Worm (Caenorhabditis elegans): Measurements from ENCODE around the gene K08F4.3.

Gene K08F4.3

DNA sequence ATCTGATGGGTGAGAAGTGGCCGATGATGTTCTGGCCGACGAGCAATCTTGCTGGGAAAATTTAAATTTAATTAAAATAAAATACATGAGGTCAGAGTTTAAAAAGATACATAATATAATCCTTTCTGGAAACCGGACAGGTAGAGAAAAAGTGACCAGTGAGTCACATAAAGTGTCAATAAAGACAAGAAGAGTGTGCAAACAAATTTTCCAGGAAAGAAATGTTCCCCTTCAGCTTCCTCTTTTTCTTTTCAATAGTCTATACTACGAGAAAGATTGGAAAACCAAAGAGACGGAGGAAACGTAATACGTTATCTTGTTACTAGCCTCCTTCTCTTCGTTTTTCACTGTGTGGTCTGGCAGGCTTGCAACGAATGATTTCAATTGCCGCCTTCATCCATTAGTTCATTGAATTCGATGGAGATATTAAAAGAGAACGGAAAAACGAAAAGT is 21.5 kb downstream of the K08F4.3 start, which contains the start of gene tsp-12:
TSS of gene tsp-12 (minus strand) at position 51 of the 453 bp plus-strand sequence.
- peak; percentile 63 for TF ChIP-seq pha-4 (tag; optimal IDR thresholded peaks at IDR 0.05)
- peak; percentile 50 for TF ChIP-seq snpc-4 (tag; optimal IDR thresholded peaks at IDR 0.05)
- no peak for TF ChIP-seq elt-2 (tag; optimal IDR thresholded peaks at IDR 0.05)
- no peak for TF ChIP-seq unc-39 (tag; optimal IDR thresholded peaks at IDR 0.05)
- no peak for TF ChIP-seq nhr-237 (tag; optimal IDR thresholded peaks at IDR 0.05)
- no peak for TF ChIP-seq ztf-11 (tag; optimal IDR thresholded peaks at IDR 0.05)

DNA sequence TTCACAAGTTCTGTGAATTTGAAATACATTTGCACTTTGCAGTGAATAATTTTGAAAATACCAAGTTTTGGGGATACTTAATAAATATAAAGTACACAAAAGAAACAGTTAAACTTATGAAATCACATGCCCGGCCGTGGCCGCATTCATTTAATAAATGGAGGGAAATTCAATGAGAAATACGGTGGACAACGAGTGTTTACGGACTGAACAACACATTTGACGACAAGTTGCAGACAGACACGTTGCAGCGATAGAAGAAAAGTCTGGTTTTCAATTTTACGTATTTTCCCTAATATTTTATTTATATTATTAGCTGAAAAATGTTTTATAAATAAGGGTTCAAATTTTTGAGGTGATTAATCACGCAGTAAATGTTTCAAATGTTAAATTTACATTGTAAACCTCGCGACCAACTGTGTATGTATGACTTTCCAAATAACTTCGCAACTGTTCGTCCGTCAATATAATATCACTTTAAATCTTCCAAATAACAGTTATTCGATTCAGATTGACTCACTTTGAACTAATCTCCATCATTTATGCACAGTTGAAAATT is 22.5 kb downstream of the K08F4.3 start, which contains the start of gene copg-1:
TSS of gene copg-1 (plus strand) at position 509 of the 559 bp plus-strand sequence.
- TF ChIP-seq nhr-25 (tag; optimal IDR thresholded peaks at IDR 0.05) (peak; percentile 4), pha-4 (tag; optimal IDR thresholded peaks at IDR 0.05) (peak; percentile 66), nhr-23 (tag; optimal IDR thresholded peaks at IDR 0.05) (peak; percentile 63), eor-1 (tag; optimal IDR thresholded peaks at IDR 0.05) (no peak), egl-5 (tag; optimal IDR thresholded peaks at IDR 0.05) (no peak), lin-15B (tag; optimal IDR thresholded peaks at IDR 0.05) (peak; percentile 43), daf-12 (tag; optimal IDR thresholded peaks at IDR 0.05) (no peak), lin-39 (tag; optimal IDR thresholded peaks at IDR 0.05) (no peak), nfya-1 (tag; optimal IDR thresholded peaks at IDR 0.05; ENCODE audit: insufficient read depth) (peak; percentile 77), ama-1 (optimal IDR thresholded peaks at IDR 0.05) (no peak), pqm-1 (tag; optimal IDR thresholded peaks at IDR 0.05) (peak; percentile 19), fos-1 (tag; optimal IDR thresholded peaks at IDR 0.05) (no peak), nhr-43 (tag; optimal IDR thresholded peaks at IDR 0.05; ENCODE audit: poor library complexity, severe bottlenecking) (peak; percentile 31), hmg-11 (tag; optimal IDR thresholded peaks at IDR 0.05) (peak; percentile 75), nhr-77 (tag; optimal IDR thresholded peaks at IDR 0.05) (no peak), mml-1 (tag; optimal IDR thresholded peaks at IDR 0.05) (no peak), elt-3 (tag; optimal IDR thresholded peaks at IDR 0.05) (no peak), tbx-2 (tag; optimal IDR thresholded peaks at IDR 0.05) (no peak), unc-62 (GFP tag; optimal IDR thresholded peaks at IDR 0.05) (no peak), nhr-76 (tag; optimal IDR thresholded peaks at IDR 0.05) (no peak), snpc-4 (tag; optimal IDR thresholded peaks at IDR 0.05) (peak; percentile 51)

DNA sequence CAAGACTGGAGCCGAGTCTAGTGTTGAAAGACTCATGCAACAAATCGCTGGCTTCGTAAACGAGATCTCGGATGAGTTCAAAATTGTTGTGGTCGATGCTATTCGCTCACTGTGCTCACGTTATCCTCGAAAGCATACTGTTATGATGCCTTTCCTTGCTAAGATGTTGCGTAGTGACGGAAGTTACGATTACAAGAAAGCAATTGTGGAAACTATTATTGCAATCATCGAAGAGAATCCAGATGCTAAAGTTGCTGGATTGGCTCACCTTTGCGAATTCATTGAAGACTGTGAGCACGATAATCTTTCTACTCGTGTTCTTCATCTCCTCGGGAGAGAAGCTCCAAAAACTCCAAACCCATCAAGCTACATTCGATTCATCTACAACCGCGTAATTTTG is 24.4 kb downstream of the K08F4.3 start:
- TF ChIP-seq hmg-11 (tag; optimal IDR thresholded peaks at IDR 0.05) = no peak
- TF ChIP-seq egl-27 (tag; optimal IDR thresholded peaks at IDR 0.05) = no peak
- TF ChIP-seq fkh-2 (tag; optimal IDR thresholded peaks at IDR 0.05) = no peak
- no peak for TF ChIP-seq pha-4 (tag; optimal IDR thresholded peaks at IDR 0.05)
- TF ChIP-seq unc-39 (tag; optimal IDR thresholded peaks at IDR 0.05) = no peak
- no peak for TF ChIP-seq elt-1 (tag; optimal IDR thresholded peaks at IDR 0.05)
- TF ChIP-seq ztf-11 (tag; optimal IDR thresholded peaks at IDR 0.05) = no peak
- TF ChIP-seq sea-2 (GFP tag; optimal IDR thresholded peaks at IDR 0.05) = no peak
- TF ChIP-seq ceh-16 (tag; optimal IDR thresholded peaks at IDR 0.05) = no peak
- no peak for TF ChIP-seq lin-15B (tag; optimal IDR thresholded peaks at IDR 0.05)
- TF ChIP-seq lin-39 (tag; optimal IDR thresholded peaks at IDR 0.05) = no peak
- TF ChIP-seq lsy-12 (tag; optimal IDR thresholded peaks at IDR 0.05) = no peak
- no peak for TF ChIP-seq mdl-1 (tag; optimal IDR thresholded peaks at IDR 0.05)
- no peak for TF ChIP-seq daf-12 (tag; optimal IDR thresholded peaks at IDR 0.05)

DNA sequence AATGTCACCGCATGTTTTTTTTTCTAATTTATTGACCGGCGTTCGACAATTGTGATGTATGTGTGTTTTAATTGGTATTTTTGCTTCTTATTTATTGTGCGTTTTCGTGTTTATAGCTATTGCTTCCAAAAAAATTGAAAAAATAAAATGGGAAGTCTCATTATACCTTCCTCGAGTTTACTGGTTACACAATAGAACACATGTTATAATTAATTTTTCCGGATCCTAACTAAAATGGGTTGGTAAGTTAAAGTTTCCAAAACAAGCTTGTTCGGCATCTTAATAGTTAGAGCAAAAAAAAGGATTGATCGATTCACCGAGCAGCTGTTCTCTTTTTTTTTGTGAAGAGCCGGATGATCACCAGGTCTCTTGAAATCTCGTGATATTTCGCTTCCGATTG is 26.4 kb downstream of the K08F4.3 start, which contains the start of gene ttr-54:
TSS of gene ttr-54 (plus strand) at position 301 of the 400 bp plus-strand sequence.
- no peak for TF ChIP-seq hmg-11 (tag; optimal IDR thresholded peaks at IDR 0.05)
- no peak for TF ChIP-seq ceh-28 (tag; optimal IDR thresholded peaks at IDR 0.05)
- TF ChIP-seq zag-1 (tag; optimal IDR thresholded peaks at IDR 0.05) = no peak
- no peak for TF ChIP-seq lin-39 (tag; optimal IDR thresholded peaks at IDR 0.05)
- TF ChIP-seq fos-1 (tag; optimal IDR thresholded peaks at IDR 0.05) = no peak
- TF ChIP-seq aly-2 (tag; optimal IDR thresholded peaks at IDR 0.05) = no peak
- TF ChIP-seq fkh-10 (GFP tag; optimal IDR thresholded peaks at IDR 0.05) = no peak
- TF ChIP-seq ceh-16 (tag; optimal IDR thresholded peaks at IDR 0.05) = no peak
- TF ChIP-seq ztf-11 (tag; optimal IDR thresholded peaks at IDR 0.05) = no peak
- TF ChIP-seq jun-1 (tag; optimal IDR thresholded peaks at IDR 0.05) = no peak
- TF ChIP-seq nfya-1 (tag; optimal IDR thresholded peaks at IDR 0.05; ENCODE audit: insufficient read depth) = no peak
- no peak for TF ChIP-seq nhr-43 (tag; optimal IDR thresholded peaks at IDR 0.05; ENCODE audit: poor library complexity, severe bottlenecking)
- TF ChIP-seq mdl-1 (tag; optimal IDR thresholded peaks at IDR 0.05) = no peak
- no peak for TF ChIP-seq nhr-23 (tag; optimal IDR thresholded peaks at IDR 0.05)
- no peak for TF ChIP-seq daf-12 (tag; optimal IDR thresholded peaks at IDR 0.05)
- TF ChIP-seq nhr-11 (tag; optimal IDR thresholded peaks at IDR 0.05) = no peak
- no peak for TF ChIP-seq ama-1 (optimal IDR thresholded peaks at IDR 0.05)
